Worm (Caenorhabditis elegans): ENCODE data around the gene malt-1.

The malt-1 gene

DNA sequence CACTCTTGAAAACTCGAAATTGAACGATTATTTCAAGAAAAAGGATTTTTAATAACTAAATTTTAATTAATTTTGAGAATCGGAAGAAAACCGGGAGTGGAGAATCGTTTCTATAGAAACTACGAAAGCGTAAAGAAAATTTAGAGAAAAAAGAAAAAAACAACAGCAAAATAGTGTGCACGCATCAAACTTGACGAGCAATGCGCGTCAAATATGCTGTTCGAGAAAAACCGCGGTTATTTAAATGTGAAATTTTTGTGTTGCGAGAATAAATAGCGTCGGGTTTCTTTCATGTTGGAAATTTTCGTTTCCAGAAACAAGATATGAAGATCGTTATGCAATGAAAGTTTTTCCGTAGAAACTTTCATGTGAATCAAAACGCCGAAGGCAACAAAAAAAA lies 22.9 kb upstream of the malt-1 start (continued):
- TF ChIP-seq nhr-12 (tag; optimal IDR thresholded peaks at IDR 0.05) (no peak), ceh-88 (GFP tag; IDR thresholded peaks at IDR 0.05) (no peak), mep-1 (tag; optimal IDR thresholded peaks at IDR 0.05) (peak; percentile 57), vab-15 (tag; optimal IDR thresholded peaks at IDR 0.05) (no peak), xbp-1 (tag; optimal IDR thresholded peaks at IDR 0.05) (peak; percentile 43), F16B12.6 (tag; optimal IDR thresholded peaks at IDR 0.05) (peak; percentile 91)

DNA sequence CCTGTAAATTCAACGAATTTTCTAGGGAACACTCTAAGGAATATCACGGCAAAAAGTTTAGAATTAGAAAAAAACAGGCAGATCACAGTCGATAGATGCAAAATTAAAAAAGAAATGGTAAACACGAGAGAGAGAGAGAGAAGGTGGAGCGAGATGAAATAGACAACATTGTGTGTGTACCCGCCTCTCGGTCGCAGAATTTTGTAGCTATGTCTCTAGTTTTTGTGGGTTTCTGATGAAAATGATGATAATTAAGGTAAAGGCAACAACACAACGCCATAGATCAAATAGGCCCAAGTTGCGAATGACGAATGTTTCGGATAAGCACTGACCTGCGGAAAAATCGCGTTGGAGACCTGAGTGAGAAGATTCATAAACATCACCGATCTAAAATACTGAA lies 22.4 kb upstream of the malt-1 start, which contains the start of gene sod-1:
Gene sod-1, minus strand, starts transcription at position 387 of the 400 bp plus-strand sequence.
- TF ChIP-seq blmp-1 (tag; optimal IDR thresholded peaks at IDR 0.05), result peak; percentile 12
- TF ChIP-seq rnt-1 (tag; optimal IDR thresholded peaks at IDR 0.05), result peak; percentile 13
- TF ChIP-seq elt-3 (tag; optimal IDR thresholded peaks at IDR 0.05), result peak in 1 of 6 experiments; percentile 51
- no peak for TF ChIP-seq mdl-1 (tag; optimal IDR thresholded peaks at IDR 0.05)
- no peak for TF ChIP-seq F16B12.6 (tag; optimal IDR thresholded peaks at IDR 0.05)
- no peak for TF ChIP-seq swsn-7 (tag; optimal IDR thresholded peaks at IDR 0.05)
- TF ChIP-seq aly-2 (tag; optimal IDR thresholded peaks at IDR 0.05), result no peak
- TF ChIP-seq skn-1 (tag; optimal IDR thresholded peaks at IDR 0.05), result peak; percentile 75
- TF ChIP-seq lin-14 (GFP tag; optimal IDR thresholded peaks at IDR 0.05), result peak; percentile 24
- no peak for TF ChIP-seq irx-1 (tag; optimal IDR thresholded peaks at IDR 0.05)
- no peak for TF ChIP-seq grh-1 (GFP tag; IDR thresholded peaks at IDR 0.05)
- peak; percentile 32 for TF ChIP-seq snu-23 (GFP tag; optimal IDR thresholded peaks at IDR 0.05)
- TF ChIP-seq mef-2 (tag; optimal IDR thresholded peaks at IDR 0.05), result no peak
- TF ChIP-seq ets-5 (GFP tag; IDR thresholded peaks at IDR 0.05), result no peak
- TF ChIP-seq lin-35 (GFP tag; optimal IDR thresholded peaks at IDR 0.05), result peak in 1 of 2 experiments; percentile 25

DNA sequence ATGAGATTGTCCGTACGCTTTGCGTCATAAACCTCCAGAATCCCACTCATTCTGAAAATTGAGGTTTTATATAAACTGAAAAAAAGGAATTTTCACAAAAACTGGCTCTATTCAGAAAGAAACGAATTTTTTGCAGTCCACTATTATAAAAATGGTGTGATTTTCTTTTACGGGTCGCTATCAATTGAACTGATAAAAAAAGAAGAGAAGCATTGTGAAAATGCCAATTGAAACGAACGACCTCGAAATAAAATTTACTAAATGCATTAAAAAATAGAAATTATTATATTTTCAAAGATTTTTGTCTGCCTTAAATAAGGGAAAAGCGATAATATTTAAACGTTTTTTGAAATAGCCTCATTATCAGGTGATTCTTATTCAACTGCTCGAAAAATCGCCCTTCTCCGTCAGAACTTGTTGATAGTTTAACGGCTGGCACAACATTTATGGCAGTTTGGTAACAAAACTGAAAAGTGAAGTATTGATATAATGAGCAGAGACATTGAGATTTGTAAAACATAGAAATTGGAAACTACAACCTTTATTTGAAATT lies 21.2 kb upstream of the malt-1 start, which contains the start of gene art-1:
Gene art-1, minus strand, starts transcription at position 51 of the 553 bp plus-strand sequence.
- no peak for TF ChIP-seq F16B12.6 (tag; optimal IDR thresholded peaks at IDR 0.05)
- no peak for TF ChIP-seq ceh-90 (tag; optimal IDR thresholded peaks at IDR 0.05)
- no peak for TF ChIP-seq hlh-4 (tag; optimal IDR thresholded peaks at IDR 0.05)
- TF ChIP-seq elt-2 (tag; optimal IDR thresholded peaks at IDR 0.05), result peak; percentile 26
- no peak for TF ChIP-seq unc-62 (GFP tag; optimal IDR thresholded peaks at IDR 0.05)
- no peak for TF ChIP-seq lin-35 (GFP tag; optimal IDR thresholded peaks at IDR 0.05)
- no peak for TF ChIP-seq snpc-4 (tag; optimal IDR thresholded peaks at IDR 0.05)
- no peak for TF ChIP-seq ztf-11 (tag; optimal IDR thresholded peaks at IDR 0.05)
- no peak for TF ChIP-seq ceh-63 (GFP tag; optimal IDR thresholded peaks at IDR 0.05)
- TF ChIP-seq efl-1 (optimal IDR thresholded peaks at IDR 0.05), result no peak
- peak in 1 of 2 experiments; percentile 64 for TF ChIP-seq efl-1 (GFP tag; optimal IDR thresholded peaks at IDR 0.05 in 1 of 2)
- no peak for TF ChIP-seq nhr-11 (tag; optimal IDR thresholded peaks at IDR 0.05)
- TF ChIP-seq unc-98 (GFP tag; IDR thresholded peaks at IDR 0.05), result no peak
- peak; percentile 1 for TF ChIP-seq nhr-71 (tag; optimal IDR thresholded peaks at IDR 0.05)
- no peak for TF ChIP-seq nhr-84 (tag; optimal IDR thresholded peaks at IDR 0.05)
- TF ChIP-seq unc-86 (tag; optimal IDR thresholded peaks at IDR 0.05), result no peak
- TF ChIP-seq fkh-8 (tag; optimal IDR thresholded peaks at IDR 0.05), result no peak
- TF ChIP-seq lir-3 (tag; optimal IDR thresholded peaks at IDR 0.05; ENCODE audit: poor library complexity), result no peak
- no peak for TF ChIP-seq lin-14 (GFP tag; optimal IDR thresholded peaks at IDR 0.05)
- TF ChIP-seq jun-1 (tag; optimal IDR thresholded peaks at IDR 0.05), result no peak
- TF ChIP-seq blmp-1 (tag; optimal IDR thresholded peaks at IDR 0.05), result no peak

DNA sequence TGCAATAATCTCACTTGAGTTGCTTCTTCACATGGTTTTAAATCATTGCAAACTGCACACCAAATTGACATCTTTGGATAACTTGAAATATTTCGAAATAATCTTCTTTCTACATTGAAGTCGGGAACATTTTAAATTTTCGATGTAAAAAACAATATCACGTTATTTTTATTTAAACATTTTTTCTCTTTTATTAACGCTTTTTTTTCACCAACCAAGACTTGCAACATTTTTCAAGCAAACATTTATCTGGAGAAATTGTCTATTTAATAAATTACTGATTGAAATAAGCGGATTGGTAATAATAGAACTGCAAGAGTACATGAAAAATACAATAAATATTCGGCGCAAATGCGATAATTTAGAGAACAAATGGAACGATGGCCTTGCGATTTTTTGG lies 19.4 kb upstream of the malt-1 start, which contains the start of gene C15F1.5:
Gene C15F1.5, minus strand, starts transcription at position 101 of the 400 bp plus-strand sequence.
- TF ChIP-seq pag-3 (tag; optimal IDR thresholded peaks at IDR 0.05; ENCODE audit: borderline replicate concordance, insufficient read depth) (no peak), dsc-1 (tag; optimal IDR thresholded peaks at IDR 0.05) (no peak), zip-4 (GFP tag; optimal IDR thresholded peaks at IDR 0.05) (no peak), lin-13 (GFP tag; optimal IDR thresholded peaks at IDR 0.05) (no peak), fos-1 (tag; optimal IDR thresholded peaks at IDR 0.05) (no peak), nhr-71 (tag; optimal IDR thresholded peaks at IDR 0.05) (no peak)

Data from whole organism, L1 larva.